Fruit fly (Drosophila melanogaster): ENCODE measurements around the gene CG43773.

- TF ChIP-seq CG4496 (GFP tag; IDR thresholded peaks at IDR 0.05) (no peak), CG8301 (tag; optimal IDR thresholded peaks at IDR 0.05) (no peak), CG13204 (GFP tag; optimal IDR thresholded peaks at IDR 0.05) (no peak), Pif1A (GFP tag; optimal IDR thresholded peaks at IDR 0.05) (no peak), CG10348 (GFP tag; IDR thresholded peaks at IDR 0.05) (no peak), CG8159 (tag; optimal IDR thresholded peaks at IDR 0.05) (no peak), CG9948 (tag; optimal IDR thresholded peaks at IDR 0.05) (no peak), fd96Ca (GFP tag; IDR thresholded peaks at IDR 0.05) (no peak), CG14655 (GFP tag; optimal IDR thresholded peaks at IDR 0.05) (no peak), rn (GFP tag; IDR thresholded peaks at IDR 0.05) (no peak), Snoo (tag; optimal IDR thresholded peaks at IDR 0.05) (no peak), CG12605 (GFP tag; IDR thresholded peaks at IDR 0.05) (no peak), Pif1B (GFP tag; optimal IDR thresholded peaks at IDR 0.05) (no peak)
Observed at dm6 chr2L:4052346-4052745, 44.9 kb downstream of the CG43773 start.
